Worm (Caenorhabditis elegans) whole organism, late embryonic: ENCODE results near the gene Y71H2AM.3.

Source experiments
- C08G9.2 ChIP-seq: sonication (generic microtip); optimal IDR thresholded peaks from 2 replicates; lab custom pipeline; 2016; ENCODE audit warnings: mild to moderate bottlenecking, missing genetic modification characterization, moderate library complexity, missing compliant biosample characterization
- F13H6.1 ChIP-seq: sonication (generic microtip); optimal IDR thresholded peaks from 2 replicates; lab custom pipeline; 2016; ENCODE audit warnings: missing genetic modification characterization, missing compliant biosample characterization
- K02D7.2 ChIP-seq: sonication (generic microtip); optimal IDR thresholded peaks from 2 replicates; lab custom pipeline; 2017; ENCODE audit warnings: mild to moderate bottlenecking, missing genetic modification characterization, missing compliant biosample characterization
- K09A11.1 ChIP-seq: sonication (generic microtip); optimal IDR thresholded peaks from 2 replicates; lab custom pipeline; 2017; ENCODE audit warnings: antibody characterized with exemption, mild to moderate bottlenecking, missing genetic modification characterization, missing compliant biosample characterization; ENCODE audit not compliant: insufficient read depth
- Y22D7AL.16 ChIP-seq: sonication (generic microtip); optimal IDR thresholded peaks from 2 replicates; lab custom pipeline; 2016; ENCODE audit warnings: missing genetic modification characterization, missing compliant biosample characterization
- ahr-1 ChIP-seq: sonication (generic microtip); optimal IDR thresholded peaks from 2 replicates; lab custom pipeline; 2016; ENCODE audit warnings: missing genetic modification characterization, missing compliant biosample characterization
- ama-1 ChIP-seq: fragments of 150-350 bp; optimal IDR thresholded peaks from 2 replicates; lab custom pipeline; 2014
- ceh-14 ChIP-seq: sonication (generic microtip); optimal IDR thresholded peaks from 2 replicates; lab custom pipeline; 2016; ENCODE audit warnings: missing genotype, missing genetic modification characterization, missing compliant biosample characterization
- ceh-19 ChIP-seq: fragments of 200-800 bp; sonication (Bioruptor generic); optimal IDR thresholded peaks from 2 replicates; lab custom pipeline; 2018; ENCODE audit warnings: mild to moderate bottlenecking, missing genetic modification characterization, missing compliant biosample characterization
- ceh-2 ChIP-seq: sonication (generic microtip); optimal IDR thresholded peaks from 2 replicates; lab custom pipeline; 2016; ENCODE audit warnings: missing genotype, missing genetic modification characterization, missing compliant biosample characterization
- ceh-22 ChIP-seq: sonication (generic microtip); optimal IDR thresholded peaks from 2 replicates; lab custom pipeline; 2017; ENCODE audit warnings: missing biosample characterization, missing genetic modification characterization
- ceh-24 ChIP-seq: sonication (generic microtip); optimal IDR thresholded peaks from 2 replicates; lab custom pipeline; 2016; ENCODE audit warnings: mild to moderate bottlenecking, missing genetic modification characterization, missing compliant biosample characterization
- ceh-30 ChIP-seq: fragments of 150-350 bp; optimal IDR thresholded peaks from 2 replicates; lab custom pipeline; 2014; ENCODE audit warnings: missing biosample characterization, missing genetic modification characterization
- ceh-45 ChIP-seq: fragments of 200-800 bp; sonication (Bioruptor generic); IDR thresholded peaks from 2 replicates; pipeline ENCODE4 v1.3.6; 2022; ENCODE audit warnings: missing genetic modification reagents, missing genetic modification characterization, missing compliant biosample characterization
- ceh-48 ChIP-seq: sonication (generic microtip); optimal IDR thresholded peaks from 2 replicates; lab custom pipeline; 2016; ENCODE audit warnings: missing genetic modification characterization, inconsistent platforms, missing compliant biosample characterization
- ceh-9 ChIP-seq: sonication (generic microtip); optimal IDR thresholded peaks from 2 replicates; lab custom pipeline; 2016; ENCODE audit warnings: mild to moderate bottlenecking, missing genetic modification characterization, inconsistent platforms, missing compliant biosample characterization
- che-1 ChIP-seq: sonication (generic microtip); optimal IDR thresholded peaks from 2 replicates; lab custom pipeline; 2016; ENCODE audit warnings: mild to moderate bottlenecking, missing genetic modification characterization, missing compliant biosample characterization
- dmd-4 ChIP-seq: sonication (generic microtip); optimal IDR thresholded peaks from 2 replicates; lab custom pipeline; 2016; ENCODE audit warnings: borderline replicate concordance, missing genetic modification characterization, missing compliant biosample characterization
- dve-1 ChIP-seq: sonication (generic microtip); optimal IDR thresholded peaks from 2 replicates; lab custom pipeline; 2017; ENCODE audit warnings: antibody characterized with exemption, mild to moderate bottlenecking, missing genetic modification characterization, missing compliant biosample characterization
- elt-2 ChIP-seq: sonication (generic microtip); optimal IDR thresholded peaks from 2 replicates; lab custom pipeline; 2016; ENCODE audit warnings: missing genetic modification reagents, missing genetic modification characterization, missing compliant biosample characterization
- eyg-1 ChIP-seq: sonication (generic microtip); optimal IDR thresholded peaks from 2 replicates; lab custom pipeline; 2016; ENCODE audit warnings: missing genotype, missing genetic modification characterization, missing compliant biosample characterization
- fax-1 ChIP-seq: sonication (generic microtip); optimal IDR thresholded peaks from 2 replicates; lab custom pipeline; 2016; ENCODE audit warnings: missing genotype, missing genetic modification characterization, missing compliant biosample characterization
- fkh-10 ChIP-seq: fragments of 150-350 bp; optimal IDR thresholded peaks from 2 replicates; lab custom pipeline; 2014; ENCODE audit warnings: missing biosample characterization, missing genetic modification reagents, missing genetic modification characterization
- fkh-6 ChIP-seq: sonication (generic microtip); optimal IDR thresholded peaks from 2 replicates; lab custom pipeline; 2016; ENCODE audit warnings: missing genetic modification characterization, missing compliant biosample characterization
- gmeb-2 ChIP-seq: sonication (generic microtip); optimal IDR thresholded peaks from 2 replicates; lab custom pipeline; 2016; ENCODE audit warnings: missing genetic modification characterization, inconsistent platforms, missing compliant biosample characterization
- hlh-13 ChIP-seq: fragments of 200-800 bp; sonication (Bioruptor generic); optimal IDR thresholded peaks from 2 replicates; lab custom pipeline; 2018; ENCODE audit warnings: mild to moderate bottlenecking, missing genetic modification characterization, missing compliant biosample characterization
- hlh-15 ChIP-seq: sonication (generic microtip); optimal IDR thresholded peaks from 2 replicates; lab custom pipeline; 2016; ENCODE audit warnings: missing genetic modification characterization, missing compliant biosample characterization
- hlh-30 ChIP-seq: sonication (generic microtip); optimal IDR thresholded peaks from 2 replicates; lab custom pipeline; 2017; ENCODE audit warnings: antibody characterized with exemption, missing genetic modification characterization, missing compliant biosample characterization; ENCODE audit not compliant: insufficient read depth
- hlh-6 ChIP-seq: sonication (generic microtip); optimal IDR thresholded peaks from 2 replicates; lab custom pipeline; 2016; ENCODE audit warnings: missing genotype, missing genetic modification characterization, missing compliant biosample characterization
- hlh-8 ChIP-seq: sonication (generic microtip); optimal IDR thresholded peaks from 2 replicates; lab custom pipeline; 2016; ENCODE audit warnings: missing genotype, missing genetic modification characterization, missing compliant biosample characterization
- lin-11 ChIP-seq: fragments of 200-800 bp; sonication (Bioruptor generic); optimal IDR thresholded peaks from 2 replicates; lab custom pipeline; 2018; ENCODE audit warnings: mild to moderate bottlenecking, missing genetic modification characterization, missing compliant biosample characterization
- madf-2 ChIP-seq: sonication (generic microtip); optimal IDR thresholded peaks from 2 replicates; lab custom pipeline; 2017; ENCODE audit warnings: missing genetic modification characterization, missing compliant biosample characterization
- mec-3 ChIP-seq: sonication (generic microtip); optimal IDR thresholded peaks from 2 replicates; lab custom pipeline; 2016; ENCODE audit warnings: borderline replicate concordance, missing genetic modification characterization, missing compliant biosample characterization
- nhr-11 ChIP-seq: fragments of 150-350 bp; optimal IDR thresholded peaks from 2 replicates; lab custom pipeline; 2014; ENCODE audit warnings: missing biosample characterization, missing genetic modification characterization
- npax-4 ChIP-seq: sonication (generic microtip); optimal IDR thresholded peaks from 2 replicates; lab custom pipeline; 2016; ENCODE audit warnings: missing genetic modification characterization, missing compliant biosample characterization
- odd-2 ChIP-seq: sonication (generic microtip); optimal IDR thresholded peaks from 2 replicates; lab custom pipeline; 2017; ENCODE audit warnings: antibody characterized with exemption, mild to moderate bottlenecking, missing genetic modification characterization, missing compliant biosample characterization
- pag-3 ChIP-seq: sonication (generic microtip); optimal IDR thresholded peaks from 2 replicates; lab custom pipeline; 2016; ENCODE audit warnings: missing compliant biosample characterization, missing genetic modification characterization, borderline replicate concordance
- pat-9 ChIP-seq: fragments of 200-800 bp; sonication (Bioruptor generic); optimal IDR thresholded peaks from 2 replicates; lab custom pipeline; 2018; ENCODE audit warnings: mild to moderate bottlenecking, missing genetic modification characterization, moderate library complexity, missing compliant biosample characterization
- pha-4 ChIP-seq: fragments of 150-350 bp; optimal IDR thresholded peaks from 2 replicates; lab custom pipeline; 2018; ENCODE audit warnings: missing biosample characterization, missing genetic modification reagents, missing genetic modification characterization
- pqm-1 ChIP-seq: sonication (generic microtip); optimal IDR thresholded peaks from 2 replicates; lab custom pipeline; 2016; ENCODE audit warnings: missing genetic modification characterization, missing compliant biosample characterization
- pros-1 ChIP-seq: fragments of 150-350 bp; optimal IDR thresholded peaks from 2 replicates; lab custom pipeline; 2014; ENCODE audit warnings: missing biosample characterization, missing genetic modification reagents, missing genetic modification characterization
- ref-2 ChIP-seq: sonication (generic microtip); optimal IDR thresholded peaks from 2 replicates; lab custom pipeline; 2016; ENCODE audit warnings: missing genetic modification characterization, missing compliant biosample characterization
- rnt-1 ChIP-seq: sonication (generic microtip); optimal IDR thresholded peaks from 2 replicates; lab custom pipeline; 2016; ENCODE audit warnings: missing genetic modification characterization, missing compliant biosample characterization
- sdc-2 ChIP-seq: sonication (generic microtip); optimal IDR thresholded peaks from 2 replicates; lab custom pipeline; 2016; ENCODE audit warnings: missing genotype, missing genetic modification characterization, missing compliant biosample characterization
- sox-2 ChIP-seq: fragments of 200-800 bp; sonication (Bioruptor generic); IDR thresholded peaks from 2 replicates; pipeline ENCODE4 v1.3.6; 2022; ENCODE audit warnings: missing genetic modification reagents, missing genetic modification characterization, missing compliant biosample characterization
- sox-4 ChIP-seq: sonication (generic microtip); optimal IDR thresholded peaks from 2 replicates; lab custom pipeline; 2017; ENCODE audit warnings: mild to moderate bottlenecking, missing genetic modification characterization, inconsistent platforms, missing compliant biosample characterization
- syd-9 ChIP-seq: sonication (generic microtip); optimal IDR thresholded peaks from 2 replicates; lab custom pipeline; 2016; ENCODE audit warnings: mild to moderate bottlenecking, missing genetic modification characterization, moderate library complexity, missing compliant biosample characterization
- tbx-2 ChIP-seq: sonication (generic microtip); optimal IDR thresholded peaks from 2 replicates; lab custom pipeline; 2016; ENCODE audit warnings: missing genetic modification characterization, missing compliant biosample characterization
- tbx-7 ChIP-seq: sonication (generic microtip); optimal IDR thresholded peaks from 2 replicates; lab custom pipeline; 2016; ENCODE audit warnings: missing genotype, missing genetic modification characterization, missing compliant biosample characterization
- ttx-3 ChIP-seq: sonication (generic microtip); optimal IDR thresholded peaks from 2 replicates; lab custom pipeline; 2016; ENCODE audit warnings: missing genetic modification reagents, missing genetic modification characterization, missing compliant biosample characterization
- unc-3 ChIP-seq, 2 experiments: fragments of 200-800 bp in 1 of 2; sonication (Bioruptor generic) in 1 of 2; sonication (generic microtip) in 1 of 2; conservative IDR thresholded peaks in 1 of 2; optimal IDR thresholded peaks in 1 of 2; 2 replicates each; pipeline versions ENCODE4 v1.3.6 to Lab custom; 2016 to 2022; ENCODE audit warnings: missing compliant biosample characterization in 2 of 2, missing genetic modification characterization in 2 of 2, missing genetic modification reagents in 1 of 2
- unc-42 ChIP-seq: sonication (generic microtip); optimal IDR thresholded peaks from 2 replicates; lab custom pipeline; 2016; ENCODE audit warnings: missing genotype, missing genetic modification characterization, missing compliant biosample characterization
- unc-86 ChIP-seq: sonication (generic microtip); optimal IDR thresholded peaks from 2 replicates; lab custom pipeline; 2016; ENCODE audit warnings: missing genetic modification characterization, missing compliant biosample characterization

Gene Y71H2AM.3

DNA sequence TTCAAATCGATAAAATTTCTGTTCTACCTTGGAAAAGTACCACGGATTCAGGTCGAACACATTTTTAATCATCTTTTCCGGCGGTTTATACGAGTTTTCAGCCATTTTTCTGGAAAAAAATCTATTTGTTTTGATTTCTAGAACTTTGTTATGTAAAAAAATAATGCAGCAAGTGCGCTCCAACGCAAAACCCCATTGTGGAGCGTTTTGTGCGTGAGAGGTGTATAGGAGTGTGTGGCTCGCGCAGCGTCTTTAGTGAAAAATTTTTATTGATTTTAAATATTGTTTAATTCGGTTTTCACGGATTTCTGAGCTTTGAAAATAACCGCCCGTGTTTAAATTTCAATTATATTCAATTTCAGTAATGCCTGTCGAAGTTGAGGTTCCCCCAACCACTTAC is 19.4 kb upstream of the Y71H2AM.3 start, which contains the start of gene Y71H2AM.20:
Gene Y71H2AM.20 (minus strand): TSS at position 109 of the 400 bp plus-strand sequence.
- no peak for TF ChIP-seq pag-3
- peak; percentile 22 for TF ChIP-seq pat-9 (tag; lab: Kevin White, UChicago)
- TF ChIP-seq unc-3 (GFP tag; conservative IDR thresholded peaks at IDR 0.05; lab: Robert Waterston, UW), result peak; percentile 39; the same call in 1 of the 2 replicates
- peak; percentile 53 for TF ChIP-seq unc-3 (tag; optimal IDR thresholded peaks at IDR 0.05; lab: Kevin White, UChicago)
- peak; percentile 90 for TF ChIP-seq rnt-1 (tag; lab: Kevin White, UChicago)
- peak; percentile 93 for TF ChIP-seq ceh-48 (tag; lab: Kevin White, UChicago)
- TF ChIP-seq hlh-13 (GFP tag; lab: Kevin White, UChicago), result no peak
- TF ChIP-seq ama-1 (lab: Kevin White, UChicago), result no peak
- TF ChIP-seq ref-2 (tag; lab: Kevin White, UChicago), result peak; percentile 92
- no peak for TF ChIP-seq nhr-11 (tag; lab: Kevin White, UChicago)
- peak; percentile 17 for TF ChIP-seq fax-1
- peak; percentile 88 for TF ChIP-seq tbx-2 (tag; lab: Kevin White, UChicago)
- peak; percentile 40 for TF ChIP-seq tbx-7 (tag; lab: Kevin White, UChicago)
- TF ChIP-seq pha-4 (tag; lab: Kevin White, UChicago), result no peak
- TF ChIP-seq ceh-22 (tag; lab: Kevin White, UChicago), result no peak
- no peak for TF ChIP-seq ceh-45 (GFP tag; lab: Robert Waterston, UW)
- TF ChIP-seq odd-2 (tag; lab: Kevin White, UChicago), result no peak
- peak; percentile 62 for TF ChIP-seq syd-9
- TF ChIP-seq ceh-2, result peak; percentile 51
- TF ChIP-seq unc-86, result peak; percentile 77
- TF ChIP-seq fkh-10 (GFP tag; lab: Kevin White, UChicago), result peak; percentile 76
- TF ChIP-seq sox-2 (GFP tag; lab: Robert Waterston, UW), result peak; percentile 66
- peak; percentile 8 for TF ChIP-seq ahr-1 (tag; lab: Kevin White, UChicago)
- peak; percentile 17 for TF ChIP-seq pros-1
- no peak for TF ChIP-seq ceh-19 (GFP tag; lab: Kevin White, UChicago)
- no peak for TF ChIP-seq lin-11 (tag; lab: Kevin White, UChicago)
- TF ChIP-seq madf-2, result peak; percentile 53
- peak; percentile 19 for TF ChIP-seq pqm-1 (tag; lab: Kevin White, UChicago)
- TF ChIP-seq K02D7.2 (tag; lab: Kevin White, UChicago), result no peak
- TF ChIP-seq K09A11.1 (tag; lab: Kevin White, UChicago), result peak; percentile 73
- TF ChIP-seq fkh-6, result no peak
- no peak for TF ChIP-seq sdc-2 (tag; lab: Kevin White, UChicago)
- no peak for TF ChIP-seq hlh-8 (tag; lab: Kevin White, UChicago)
- TF ChIP-seq gmeb-2 (tag; lab: Kevin White, UChicago), result no peak
- peak; percentile 69 for TF ChIP-seq dve-1 (tag; lab: Kevin White, UChicago)
- TF ChIP-seq sox-4 (tag; lab: Kevin White, UChicago), result no peak
- no peak for TF ChIP-seq npax-4
- TF ChIP-seq F13H6.1, result peak; percentile 13
- no peak for TF ChIP-seq hlh-6 (tag; lab: Kevin White, UChicago)
- no peak for TF ChIP-seq Y22D7AL.16 (tag; lab: Kevin White, UChicago)
- no peak for TF ChIP-seq ceh-24 (tag; lab: Kevin White, UChicago)
- peak; percentile 38 for TF ChIP-seq C08G9.2 (tag; lab: Kevin White, UChicago)
- TF ChIP-seq che-1, result no peak
- TF ChIP-seq unc-42, result peak; percentile 96
- no peak for TF ChIP-seq mec-3
- TF ChIP-seq hlh-15 (tag; lab: Kevin White, UChicago), result no peak
- peak; percentile 72 for TF ChIP-seq elt-2 (tag; lab: Kevin White, UChicago)
- TF ChIP-seq ttx-3, result no peak
- TF ChIP-seq ceh-30 (tag; lab: Kevin White, UChicago), result peak; percentile 76
- peak; percentile 81 for TF ChIP-seq ceh-14 (tag; lab: Kevin White, UChicago)
- no peak for TF ChIP-seq dmd-4 (tag; lab: Kevin White, UChicago)
- peak; percentile 54 for TF ChIP-seq hlh-30 (tag; lab: Kevin White, UChicago)
- TF ChIP-seq ceh-9 (tag; lab: Kevin White, UChicago), result no peak
- no peak for TF ChIP-seq eyg-1 (tag; lab: Kevin White, UChicago)
